Fruit fly (Drosophila melanogaster) whole organism, pupa: Measurements from ENCODE around the gene CG11089.

Source experiments
- CG12605 ChIP-seq: fragments of 200-800 bp; sonication (Bioruptor generic); IDR thresholded peaks from 2 replicates; pipeline ENCODE4 v1.3.6; 2022; ENCODE audit warnings: missing biosample characterization, missing genetic modification characterization
- CG13204 ChIP-seq: fragments of 200-800 bp; sonication (Bioruptor generic); optimal IDR thresholded peaks from 2 replicates; lab custom pipeline; 2018; ENCODE audit warnings: missing biosample characterization, mild to moderate bottlenecking, missing genetic modification characterization, moderate library complexity
- CG14655 ChIP-seq: fragments of 200-800 bp; sonication (Bioruptor generic); optimal IDR thresholded peaks from 3 replicates; lab custom pipeline; 2017; ENCODE audit warnings: mild to moderate bottlenecking, missing biosample characterization, missing genetic modification reagents, missing genetic modification characterization
- EcR ChIP-seq: fragments of 200-800 bp; sonication (Bioruptor generic); optimal IDR thresholded peaks from 3 replicates; lab custom pipeline; 2019; ENCODE audit warnings: missing biosample characterization, missing genetic modification characterization, mild to moderate bottlenecking, moderate library complexity, missing genetic modification reagents
- Pif1A ChIP-seq: fragments of 200-800 bp; sonication (Bioruptor generic); optimal IDR thresholded peaks from 3 replicates; lab custom pipeline; 2016; ENCODE audit warnings: missing biosample characterization, missing genetic modification characterization
- Pif1B ChIP-seq: fragments of 200-800 bp; sonication (Bioruptor generic); optimal IDR thresholded peaks from 3 replicates; lab custom pipeline; 2016; ENCODE audit warnings: missing biosample characterization, missing genetic modification characterization
- Snoo ChIP-seq: fragments of 200-800 bp; sonication (Bioruptor generic); optimal IDR thresholded peaks from 3 replicates; lab custom pipeline; 2017; ENCODE audit warnings: missing biosample characterization, mild to moderate bottlenecking, missing genetic modification characterization, inconsistent platforms
- rn ChIP-seq: fragments of 200-800 bp; sonication (Bioruptor generic); IDR thresholded peaks from 2 replicates; pipeline ENCODE4 v1.3.6; 2022; ENCODE audit warnings: missing biosample characterization, missing genetic modification characterization

dm6 chr3R:24894419-24895206 is 17.8 kb downstream of the CG11089 start, which contains the start of the genes CG31121 and CG11069:
- TF ChIP-seq Pif1A (GFP tag; lab: Kevin White, UChicago) (no peak), rn (GFP tag; lab: Robert Waterston, UW) (no peak), Pif1B (GFP tag; lab: Kevin White, UChicago) (no peak), Snoo (tag; lab: Kevin White, UChicago) (no peak), EcR (GFP tag; lab: Kevin White, UChicago) (peak; percentile 46), CG12605 (GFP tag; lab: Robert Waterston, UW) (no peak), CG13204 (GFP tag; lab: Kevin White, UChicago) (peak; percentile 19), CG14655 (GFP tag; lab: Kevin White, UChicago) (no peak)
